Worm (Caenorhabditis elegans) whole organism, L4 larva: Measurements from ENCODE around the gene Y57G11C.51.
A peak's percentile ranks its signal among the peaks of the same experiment; 100 is the strongest.

Source experiments
- F49E8.2 ChIP-seq: sonication (generic microtip); optimal IDR thresholded peaks from 2 replicates; lab custom pipeline; 2016; ENCODE audit warnings: missing compliant biosample characterization, mild to moderate bottlenecking, missing genetic modification characterization, borderline replicate concordance
- T26A8.4 ChIP-seq: fragments of 200-800 bp; sonication (Bioruptor generic); IDR thresholded peaks from 2 replicates; pipeline ENCODE4 v1.3.6; 2022; ENCODE audit warnings: missing genetic modification characterization, missing compliant biosample characterization
- Y105C5A.15 ChIP-seq: fragments of 200-800 bp; sonication (Bioruptor generic); IDR thresholded peaks from 2 replicates; pipeline ENCODE4 v1.3.6; 2022; ENCODE audit warnings: missing genetic modification characterization, missing compliant biosample characterization
- Y48G9A.11 ChIP-seq: fragments of 200-800 bp; sonication (Bioruptor generic); IDR thresholded peaks from 2 replicates; pipeline ENCODE4 v1.3.6; 2022; ENCODE audit warnings: missing genetic modification reagents, missing genetic modification characterization, missing compliant biosample characterization
- aha-1 ChIP-seq: fragments of 150-350 bp; peaks from one replicate; lab custom pipeline; 2014; ENCODE audit warnings: missing biosample characterization, missing genetic modification characterization
- ama-1 ChIP-seq: fragments of 150-350 bp; optimal IDR thresholded peaks from 2 replicates; lab custom pipeline; 2014; ENCODE audit warnings: inconsistent platforms, mixed read lengths
- arid-1 ChIP-seq: fragments of 200-800 bp; sonication (Bioruptor generic); conservative IDR thresholded peaks from 2 replicates; pipeline ENCODE4 v1.3.6; 2022; ENCODE audit warnings: missing genetic modification reagents, missing genetic modification characterization, missing compliant biosample characterization
- ceh-32 ChIP-seq: sonication (generic microtip); optimal IDR thresholded peaks from 2 replicates; lab custom pipeline; 2016; ENCODE audit warnings: mild to moderate bottlenecking, missing genetic modification characterization, missing compliant biosample characterization; ENCODE audit not compliant: poor library complexity
- ceh-82 ChIP-seq: sonication (generic microtip); optimal IDR thresholded peaks from 2 replicates; lab custom pipeline; 2017; ENCODE audit warnings: missing biosample characterization, missing genetic modification characterization
- daf-19 ChIP-seq: fragments of 200-800 bp; sonication (Bioruptor generic); conservative IDR thresholded peaks from 2 replicates; pipeline ENCODE4 v1.3.6; 2022; ENCODE audit warnings: missing genetic modification characterization, missing compliant biosample characterization
- daf-8 ChIP-seq: fragments of 200-800 bp; sonication (Bioruptor generic); IDR thresholded peaks from 2 replicates; pipeline ENCODE4 v1.3.6; 2022; ENCODE audit warnings: missing genetic modification characterization, missing compliant biosample characterization
- dmd-8 ChIP-seq: fragments of 200-800 bp; sonication (Bioruptor generic); IDR thresholded peaks from 2 replicates; pipeline ENCODE4 v1.3.6; 2022; ENCODE audit warnings: missing genetic modification characterization, missing compliant biosample characterization
- duxl-1 ChIP-seq: sonication (generic microtip); optimal IDR thresholded peaks from 2 replicates; lab custom pipeline; 2016; ENCODE audit warnings: mild to moderate bottlenecking, missing genetic modification characterization, moderate library complexity, missing compliant biosample characterization; ENCODE audit not compliant: poor library complexity
- dve-1 ChIP-seq: sonication (generic microtip); optimal IDR thresholded peaks from 2 replicates; lab custom pipeline; 2017; ENCODE audit warnings: antibody characterized with exemption, mild to moderate bottlenecking, missing genetic modification characterization, missing compliant biosample characterization; ENCODE audit not compliant: insufficient read depth
- egl-43 ChIP-seq: fragments of 200-800 bp; sonication (Bioruptor generic); IDR thresholded peaks from 2 replicates; pipeline ENCODE4 v1.3.6; 2022; ENCODE audit warnings: missing genetic modification reagents, missing genetic modification characterization, missing compliant biosample characterization
- fkh-10 ChIP-seq: fragments of 150-350 bp; optimal IDR thresholded peaks from 2 replicates; lab custom pipeline; 2014; ENCODE audit warnings: missing biosample characterization, missing genetic modification reagents, missing genetic modification characterization
- hlh-30 ChIP-seq: sonication (generic microtip); optimal IDR thresholded peaks from 2 replicates; lab custom pipeline; 2017; ENCODE audit warnings: antibody characterized with exemption, mild to moderate bottlenecking, missing genetic modification characterization, missing compliant biosample characterization; ENCODE audit not compliant: insufficient read depth
- jun-1 ChIP-seq: fragments of 150-350 bp; optimal IDR thresholded peaks from 2 replicates; lab custom pipeline; 2014; ENCODE audit warnings: missing biosample characterization, missing genetic modification reagents, missing genetic modification characterization
- lin-38 ChIP-seq: fragments of 200-800 bp; sonication (Bioruptor generic); IDR thresholded peaks from 2 replicates; pipeline ENCODE4 v1.3.6; 2022; ENCODE audit warnings: missing genetic modification reagents, missing genetic modification characterization, missing compliant biosample characterization
- lin-39 ChIP-seq: fragments of 150-350 bp; optimal IDR thresholded peaks from 2 replicates; lab custom pipeline; 2014; ENCODE audit warnings: missing biosample characterization, missing genetic modification reagents, missing genetic modification characterization
- mdl-1 ChIP-seq, 2 experiments: fragments of 150-350 bp in 1 of 2; sonication (generic microtip) in 1 of 2; optimal IDR thresholded peaks; 2 replicates each; lab custom pipeline; 2014 to 2017; ENCODE audit warnings: missing biosample characterization in 2 of 2, missing genetic modification characterization in 2 of 2
- mdt-29 ChIP-seq: fragments of 200-800 bp; sonication (Bioruptor generic); IDR thresholded peaks from 2 replicates; pipeline ENCODE4 v1.3.6; 2022; ENCODE audit warnings: missing genetic modification reagents, missing genetic modification characterization, missing compliant biosample characterization
- mes-2 ChIP-seq: sonication (generic microtip); optimal IDR thresholded peaks from 2 replicates; lab custom pipeline; 2016; ENCODE audit warnings: missing genotype, mild to moderate bottlenecking, missing genetic modification characterization, missing compliant biosample characterization; ENCODE audit not compliant: poor library complexity, severe bottlenecking
- nhr-10 ChIP-seq: fragments of 150-350 bp; optimal IDR thresholded peaks from 2 replicates; lab custom pipeline; 2014; ENCODE audit warnings: missing biosample characterization, missing genetic modification characterization
- nhr-28 ChIP-seq: fragments of 150-350 bp; optimal IDR thresholded peaks from 2 replicates; lab custom pipeline; 2014; ENCODE audit warnings: missing biosample characterization, missing genetic modification characterization
- nhr-76 ChIP-seq: fragments of 150-350 bp; optimal IDR thresholded peaks from 2 replicates; lab custom pipeline; 2014; ENCODE audit warnings: missing biosample characterization, missing genetic modification characterization
- nhr-77 ChIP-seq: fragments of 150-350 bp; optimal IDR thresholded peaks from 2 replicates; lab custom pipeline; 2014; ENCODE audit warnings: missing biosample characterization, missing genetic modification characterization
- pha-4 ChIP-seq, 2 experiments: fragments of 150-350 bp in 1 of 2; fragments of 200-800 bp in 1 of 2; sonication (Bioruptor generic) in 1 of 2; IDR thresholded peaks in 1 of 2; optimal IDR thresholded peaks in 1 of 2; 2 replicates each; pipeline versions ENCODE4 v1.3.6 to Lab custom; 2014 to 2022; ENCODE audit warnings: missing genetic modification characterization in 2 of 2, missing genetic modification reagents in 2 of 2, missing biosample characterization in 1 of 2, missing compliant biosample characterization in 1 of 2
- set-16 ChIP-seq: fragments of 200-800 bp; sonication (Bioruptor generic); IDR thresholded peaks from 2 replicates; pipeline ENCODE4 v1.3.6; 2022; ENCODE audit warnings: missing genetic modification reagents, missing genetic modification characterization, missing compliant biosample characterization
- snpc-1.2 ChIP-seq: fragments of 200-800 bp; sonication (Bioruptor generic); IDR thresholded peaks from 2 replicates; pipeline ENCODE4 v1.3.6; 2022; ENCODE audit warnings: missing genetic modification reagents, missing genetic modification characterization, missing compliant biosample characterization
- vab-7 ChIP-seq: fragments of 200-800 bp; sonication (Bioruptor generic); IDR thresholded peaks from 2 replicates; pipeline ENCODE4 v1.3.6; 2022; ENCODE audit warnings: missing genetic modification reagents, missing genetic modification characterization, missing compliant biosample characterization
- zfp-2 ChIP-seq: sonication (generic microtip); optimal IDR thresholded peaks from 2 replicates; lab custom pipeline; 2016; ENCODE audit warnings: mild to moderate bottlenecking, missing genetic modification characterization, missing compliant biosample characterization
- zip-2 ChIP-seq: fragments of 150-350 bp; optimal IDR thresholded peaks from 2 replicates; lab custom pipeline; 2014; ENCODE audit warnings: missing biosample characterization, missing genetic modification characterization
- ztf-7 ChIP-seq: fragments of 150-350 bp; optimal IDR thresholded peaks from 2 replicates; lab custom pipeline; 2014; ENCODE audit warnings: missing biosample characterization, missing genetic modification characterization

The Y57G11C.51 gene

ce11 chrIV:14773280-14774071 is 878 bp downstream of the Y57G11C.51 start, which contains the start of gene Y57G11C.36:
TSS of gene Y57G11C.36 (minus strand) at chrIV:14773781.
- TF ChIP-seq snpc-1.2: 0 out of 2 replicates have a peak, but pooled peaks have one; percentile 26
- TF ChIP-seq Y48G9A.11 (GFP tag; lab: Robert Waterston, UW): no peak
- peak; percentile 79 for TF ChIP-seq set-16
- no peak for TF ChIP-seq nhr-10 (tag; lab: Kevin White, UChicago)
- no peak for TF ChIP-seq nhr-76 (tag; lab: Kevin White, UChicago)
- no peak for TF ChIP-seq zfp-2 (tag; lab: Kevin White, UChicago)
- TF ChIP-seq lin-38 (GFP tag; lab: Robert Waterston, UW): no peak
- TF ChIP-seq fkh-10: no peak
- TF ChIP-seq daf-19 (GFP tag; lab: Robert Waterston, UW): no peak
- TF ChIP-seq ceh-32 (tag; lab: Kevin White, UChicago): no peak

ce11 chrIV:14771325-14771724 is 3.0 kb downstream of the Y57G11C.51 start, which contains the start of gene degl-1:
TSS of gene degl-1 (minus strand) at chrIV:14771425.
- TF ChIP-seq Y105C5A.15 (GFP tag; lab: Robert Waterston, UW) (no peak), aha-1 (tag; lab: Kevin White, UChicago) (no peak), nhr-76 (tag; lab: Kevin White, UChicago) (no peak), hlh-30 (tag; lab: Kevin White, UChicago) (no peak), vab-7 (GFP tag; lab: Robert Waterston, UW) (no peak)

- TF ChIP-seq jun-1 (tag; lab: Kevin White, UChicago) (no peak), lin-38 (GFP tag; lab: Robert Waterston, UW) (peak; percentile 33; the same call in 1 of the 2 replicates)
Observed at ce11 chrIV:14770663-14771062, 3.7 kb downstream of the Y57G11C.51 start.

- TF ChIP-seq nhr-77 (tag; lab: Kevin White, UChicago): no peak
- TF ChIP-seq mes-2: peak; percentile 27
- TF ChIP-seq ama-1 (lab: Kevin White, UChicago): peak; percentile 7
- TF ChIP-seq daf-8: no peak
- TF ChIP-seq lin-38 (GFP tag; lab: Robert Waterston, UW): peak; percentile 66
- TF ChIP-seq egl-43: no peak
- TF ChIP-seq mdl-1 (tag; optimal IDR thresholded peaks at IDR 0.05; lab: Kevin White, UChicago): no peak
- no peak for TF ChIP-seq mdt-29 (GFP tag; lab: Robert Waterston, UW)
- no peak for TF ChIP-seq ceh-32 (tag; lab: Kevin White, UChicago)
- TF ChIP-seq snpc-1.2: peak; percentile 83
- no peak for TF ChIP-seq lin-39 (tag; lab: Kevin White, UChicago)
- peak; percentile 21; the same call in 1 of the 2 replicates for TF ChIP-seq pha-4 (GFP tag; IDR thresholded peaks at IDR 0.05; lab: Robert Waterston, UW)
- no peak for TF ChIP-seq pha-4 (tag; optimal IDR thresholded peaks at IDR 0.05; lab: Kevin White, UChicago)
- TF ChIP-seq aha-1 (tag; lab: Kevin White, UChicago): peak; percentile 66
- no peak for TF ChIP-seq arid-1 (GFP tag; lab: Robert Waterston, UW)
- no peak for TF ChIP-seq nhr-28 (tag; lab: Kevin White, UChicago)
- TF ChIP-seq dmd-8 (GFP tag; lab: Robert Waterston, UW): no peak
- TF ChIP-seq dve-1: peak; percentile 14
- no peak for TF ChIP-seq ztf-7 (tag; lab: Kevin White, UChicago)
- no peak for TF ChIP-seq jun-1 (tag; lab: Kevin White, UChicago)
- TF ChIP-seq ceh-82 (tag; lab: Kevin White, UChicago): no peak
- no peak for TF ChIP-seq T26A8.4
- TF ChIP-seq F49E8.2 (tag; lab: Kevin White, UChicago): no peak
- no peak for TF ChIP-seq duxl-1 (tag; lab: Kevin White, UChicago)
- TF ChIP-seq zip-2 (tag; lab: Kevin White, UChicago): no peak
Observed at ce11 chrIV:14769218-14769835, 5.0 kb downstream of the Y57G11C.51 start, which contains the start of gene Y57G11C.43. TSS of gene Y57G11C.43 (plus strand) at chrIV:14769441.
